Fruit fly (Drosophila melanogaster): ENCODE results near the gene Oli.

DNA sequence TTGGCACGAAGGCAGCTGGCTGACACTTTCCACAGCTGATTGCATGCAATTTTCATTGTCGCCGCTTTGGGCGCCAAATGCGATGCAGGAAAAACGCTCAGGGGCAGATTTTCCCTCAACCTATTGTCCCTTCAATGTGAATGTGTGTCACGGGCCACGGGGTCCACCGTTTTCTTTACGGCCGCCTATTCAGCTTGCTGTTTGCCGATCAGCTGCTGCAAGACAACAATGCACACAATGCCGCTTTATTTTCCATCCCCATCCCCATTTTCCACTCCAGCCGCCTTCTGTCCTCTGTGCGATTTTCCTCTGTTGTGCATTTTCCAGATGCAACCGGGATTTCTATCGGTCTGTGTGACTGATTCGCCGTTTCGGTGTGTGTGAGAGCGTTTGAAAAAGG is 24.3 kb upstream of the Oli start:
- TF ChIP-seq ss (GFP tag; optimal IDR thresholded peaks at IDR 0.05) (no peak), topi (GFP tag; optimal IDR thresholded peaks at IDR 0.05) (no peak), CG6808 (GFP tag; optimal IDR thresholded peaks at IDR 0.05) (no peak), Smox (GFP tag; optimal IDR thresholded peaks at IDR 0.05) (no peak), CG8319 (GFP tag; optimal IDR thresholded peaks at IDR 0.05) (no peak), net (GFP tag; optimal IDR thresholded peaks at IDR 0.05) (no peak), CG4318 (GFP tag; optimal IDR thresholded peaks at IDR 0.05) (no peak), CG6854 (GFP tag; optimal IDR thresholded peaks at IDR 0.05) (no peak), cyc (GFP tag; optimal IDR thresholded peaks at IDR 0.05) (no peak), Eip75B (GFP tag; optimal IDR thresholded peaks at IDR 0.05) (no peak), Lpt (GFP tag; optimal IDR thresholded peaks at IDR 0.05) (no peak), CG6792 (GFP tag; optimal IDR thresholded peaks at IDR 0.05) (no peak), CG3032 (tag; optimal IDR thresholded peaks at IDR 0.05) (no peak), spab (GFP tag; optimal IDR thresholded peaks at IDR 0.05) (no peak)
